Fruit fly (Drosophila melanogaster): ENCODE results near the gene Stim.

- TF ChIP-seq Sin3A (optimal IDR thresholded peaks at IDR 0.05) (no peak), insv (optimal IDR thresholded peaks at IDR 0.05) (no peak)
Measured at dm6 chrX:15909564-15910284, 30.5 kb downstream of the Stim start, which contains the start of gene CycD.

All from Kc167 (cell line).